Worm (Caenorhabditis elegans): ENCODE measurements around the gene C06A6.4.

- TF ChIP-seq scrt-1 (GFP tag; IDR thresholded peaks at IDR 0.05) (no peak), ceh-13 (GFP tag; optimal IDR thresholded peaks at IDR 0.05) (no peak), ama-1 (optimal IDR thresholded peaks at IDR 0.05) (no peak)
These were observed 45.2 kb downstream of the C06A6.4 start, which contains the start of gene tag-321 for ce11 chrIV:7783801-7784411.
